Fruit fly (Drosophila melanogaster) whole organism, embryonic: ENCODE data around the gene CG15170.

Experiments
- Asciz ChIP-seq: fragments of 200-800 bp; sonication (Bioruptor generic); optimal IDR thresholded peaks from 2 replicates; lab custom pipeline; 2017; ENCODE audit warnings: missing biosample characterization, mild to moderate bottlenecking, missing genetic modification characterization, missing genetic modification reagents
- Awh ChIP-seq: fragments of 200-800 bp; sonication (Bioruptor generic); IDR thresholded peaks from 2 replicates; pipeline ENCODE4, ENCODE4 v1.3.6; 2022; ENCODE audit warnings: missing biosample characterization, missing genetic modification characterization
- BEAF-32 ChIP-seq: fragments of 200-800 bp; sonication (Bioruptor generic); optimal IDR thresholded peaks from 3 replicates; lab custom pipeline; 2017; ENCODE audit warnings: missing biosample characterization, missing genetic modification characterization, mild to moderate bottlenecking, moderate library complexity, missing genetic modification reagents
- CG11504 ChIP-seq: fragments of 200-800 bp; sonication (Bioruptor generic); optimal IDR thresholded peaks from 3 replicates; lab custom pipeline; 2019; ENCODE audit warnings: missing biosample characterization, mild to moderate bottlenecking, missing genetic modification characterization, moderate library complexity
- CG1233 ChIP-seq: fragments of 200-800 bp; sonication (Bioruptor generic); optimal IDR thresholded peaks from 4 replicates; lab custom pipeline; 2018; ENCODE audit warnings: missing biosample characterization, mild to moderate bottlenecking, missing genetic modification characterization
- CG12769 ChIP-seq: fragments of 200-800 bp; sonication (Bioruptor generic); optimal IDR thresholded peaks from 2 replicates; lab custom pipeline; 2019; ENCODE audit warnings: missing biosample characterization, mild to moderate bottlenecking, missing genetic modification characterization, moderate library complexity
- CG15011 ChIP-seq: fragments of 200-800 bp; sonication (Bioruptor generic); optimal IDR thresholded peaks from 3 replicates; lab custom pipeline; 2018; ENCODE audit warnings: missing biosample characterization, mild to moderate bottlenecking, missing genetic modification characterization
- CG15696 ChIP-seq: fragments of 200-800 bp; sonication (Bioruptor generic); optimal IDR thresholded peaks from 2 replicates; lab custom pipeline; 2019; ENCODE audit warnings: missing biosample characterization, mild to moderate bottlenecking, missing genetic modification characterization, moderate library complexity
- CG18011 ChIP-seq: fragments of 200-800 bp; sonication (Bioruptor generic); optimal IDR thresholded peaks from 2 replicates; lab custom pipeline; 2017; ENCODE audit warnings: missing biosample characterization, missing genetic modification characterization, mild to moderate bottlenecking, moderate library complexity, missing genotype
- CG18262 ChIP-seq: fragments of 200-800 bp; optimal IDR thresholded peaks from 3 replicates; lab custom pipeline; 2019; ENCODE audit warnings: missing biosample characterization, mild to moderate bottlenecking, missing genetic modification characterization, moderate library complexity
- CG18764 ChIP-seq: fragments of 200-800 bp; sonication (Bioruptor generic); optimal IDR thresholded peaks from 3 replicates; lab custom pipeline; 2016; ENCODE audit warnings: missing biosample characterization, missing genetic modification characterization
- CG2712 ChIP-seq: fragments of 200-800 bp; optimal IDR thresholded peaks from 3 replicates; lab custom pipeline; 2019; ENCODE audit warnings: missing biosample characterization, mild to moderate bottlenecking, missing genetic modification characterization, moderate library complexity
- CG31224 ChIP-seq: fragments of 200-800 bp; sonication (Bioruptor generic); IDR thresholded peaks from 2 replicates; pipeline ENCODE4 v1.3.6; 2022; ENCODE audit warnings: missing biosample characterization, missing genetic modification characterization
- CG33213 ChIP-seq: fragments of 200-800 bp; sonication (Bioruptor generic); optimal IDR thresholded peaks from 3 replicates; lab custom pipeline; 2016; ENCODE audit warnings: missing biosample characterization, missing genetic modification characterization
- CG3838 ChIP-seq: fragments of 200-800 bp; sonication (Bioruptor generic); optimal IDR thresholded peaks from 3 replicates; lab custom pipeline; 2016; ENCODE audit warnings: missing biosample characterization, missing genetic modification characterization
- CG6272 ChIP-seq: fragments of 200-800 bp; sonication (Bioruptor generic); IDR thresholded peaks from 2 replicates; pipeline ENCODE4 v1.3.6; 2022; ENCODE audit warnings: missing biosample characterization, missing genetic modification characterization
- CG6854 ChIP-seq: fragments of 200-800 bp; sonication (Bioruptor generic); optimal IDR thresholded peaks from 3 replicates; lab custom pipeline; 2017; ENCODE audit warnings: missing biosample characterization, mild to moderate bottlenecking, missing genetic modification characterization
- CG7372 ChIP-seq: fragments of 200-800 bp; sonication (Bioruptor generic); IDR thresholded peaks from 2 replicates; pipeline ENCODE4 v1.3.6; 2022; ENCODE audit warnings: missing biosample characterization, missing genetic modification characterization
- CG8281 ChIP-seq: fragments of 200-800 bp; sonication (Bioruptor generic); optimal IDR thresholded peaks from 2 replicates; lab custom pipeline; 2018; ENCODE audit warnings: missing biosample characterization, mild to moderate bottlenecking, missing genetic modification characterization, moderate library complexity
- CG8359 ChIP-seq: fragments of 200-800 bp; sonication (Bioruptor generic); optimal IDR thresholded peaks from 2 replicates; lab custom pipeline; 2017; ENCODE audit warnings: missing biosample characterization, mild to moderate bottlenecking, missing genetic modification characterization, borderline replicate concordance
- CG9609 ChIP-seq: fragments of 200-800 bp; sonication (Bioruptor generic); optimal IDR thresholded peaks from 3 replicates; lab custom pipeline; 2016; ENCODE audit warnings: missing biosample characterization, missing genetic modification characterization
- CG9817 ChIP-seq: fragments of 200-800 bp; sonication (Bioruptor generic); optimal IDR thresholded peaks from 2 replicates; lab custom pipeline; 2018; ENCODE audit warnings: missing biosample characterization, mild to moderate bottlenecking, missing genetic modification characterization, moderate library complexity
- E2f1 ChIP-seq: fragments of 200-800 bp; sonication (Bioruptor generic); IDR thresholded peaks from 2 replicates; pipeline ENCODE4 v1.3.6; 2022; ENCODE audit warnings: missing biosample characterization, missing genetic modification characterization
- Hr39 ChIP-seq: fragments of >200 bp; optimal IDR thresholded peaks from 2 replicates; lab custom pipeline; 2017
- Jarid2 ChIP-seq: fragments of 200-800 bp; sonication (Bioruptor generic); optimal IDR thresholded peaks from 3 replicates; lab custom pipeline; 2017; ENCODE audit warnings: mild to moderate bottlenecking, missing biosample characterization, missing genetic modification reagents, missing genetic modification characterization
- Stat92E ChIP-seq, 3 experiments: fragments of >200 bp in 2 of 3; fragments of 200-800 bp in 1 of 3; sonication (Bioruptor generic) in 1 of 3; optimal IDR thresholded peaks; 2 replicates each; lab custom pipeline; 2017 to 2019; ENCODE audit warnings: missing biosample characterization in 3 of 3, missing genetic modification characterization in 3 of 3, mild to moderate bottlenecking in 1 of 3, moderate library complexity in 1 of 3
- Taf1 ChIP-seq: fragments of 200-800 bp; sonication (Bioruptor generic); IDR thresholded peaks from 2 replicates; pipeline ENCODE4 v1.3.6; 2022; ENCODE audit warnings: missing biosample characterization, missing genetic modification characterization
- Vsx1 ChIP-seq: fragments of 200-800 bp; sonication (Bioruptor generic); optimal IDR thresholded peaks from 2 replicates; lab custom pipeline; 2017; ENCODE audit warnings: missing biosample characterization, mild to moderate bottlenecking, missing genetic modification characterization, missing genetic modification reagents
- Xbp1 ChIP-seq: fragments of 200-800 bp; sonication (Bioruptor generic); optimal IDR thresholded peaks from 3 replicates; lab custom pipeline; 2016; ENCODE audit warnings: missing biosample characterization, mild to moderate bottlenecking, missing genetic modification characterization
- Xrp1 ChIP-seq: fragments of 200-800 bp; sonication (Bioruptor generic); IDR thresholded peaks from 2 replicates; pipeline ENCODE4 v1.3.6; 2022; ENCODE audit warnings: missing biosample characterization, missing genetic modification characterization
- fd102C ChIP-seq: fragments of 200-800 bp; sonication (Bioruptor generic); optimal IDR thresholded peaks from 2 replicates; lab custom pipeline; 2018; ENCODE audit warnings: missing biosample characterization, mild to moderate bottlenecking, missing genetic modification characterization, moderate library complexity
- gsb ChIP-seq: fragments of 200-800 bp; sonication (Bioruptor generic); IDR thresholded peaks from 2 replicates; pipeline ENCODE4 v1.3.6; 2022; ENCODE audit warnings: missing biosample characterization, missing genetic modification characterization
- ham ChIP-seq: fragments of 200-800 bp; sonication (Bioruptor generic); IDR thresholded peaks from 2 replicates; pipeline ENCODE4 v1.3.6; 2022; ENCODE audit warnings: missing biosample characterization, missing genetic modification characterization
- hth ChIP-seq: fragments of >200 bp; optimal IDR thresholded peaks from 2 replicates; lab custom pipeline; 2017; ENCODE audit warnings: inconsistent platforms
- jumu ChIP-seq: fragments of 200-800 bp; sonication (Bioruptor generic); optimal IDR thresholded peaks from 3 replicates; lab custom pipeline; 2016; ENCODE audit warnings: missing biosample characterization, missing genetic modification characterization
- lbe ChIP-seq: fragments of 200-800 bp; sonication (Bioruptor generic); optimal IDR thresholded peaks from 2 replicates; lab custom pipeline; 2016; ENCODE audit warnings: missing biosample characterization, mild to moderate bottlenecking, missing genetic modification characterization
- lmd ChIP-seq: fragments of 200-800 bp; sonication (Bioruptor generic); IDR thresholded peaks from 2 replicates; pipeline ENCODE4 v1.3.6; 2022; ENCODE audit warnings: missing biosample characterization, missing genetic modification characterization
- lola ChIP-seq, 3 experiments: fragments of >200 bp in 2 of 3; fragments of 200-800 bp in 1 of 3; sonication (Bioruptor generic) in 1 of 3; optimal IDR thresholded peaks; 2 replicates each; lab custom pipeline; 2017 to 2019; ENCODE audit warnings: missing biosample characterization in 3 of 3, missing genetic modification characterization in 3 of 3, mild to moderate bottlenecking in 1 of 3, moderate library complexity in 1 of 3
- mirr ChIP-seq: fragments of 200-800 bp; sonication (Bioruptor generic); optimal IDR thresholded peaks from 3 replicates; lab custom pipeline; 2018; ENCODE audit warnings: missing biosample characterization, mild to moderate bottlenecking, missing genetic modification characterization
- nau ChIP-seq: fragments of 200-800 bp; sonication (Bioruptor generic); optimal IDR thresholded peaks from 3 replicates; lab custom pipeline; 2017; ENCODE audit warnings: missing biosample characterization, mild to moderate bottlenecking, missing genetic modification characterization, missing genetic modification reagents
- oc ChIP-seq: fragments of 200-800 bp; sonication (Bioruptor generic); optimal IDR thresholded peaks from 2 replicates; lab custom pipeline; 2018; ENCODE audit warnings: missing biosample characterization, mild to moderate bottlenecking, missing genetic modification characterization, moderate library complexity
- otp ChIP-seq: fragments of 200-800 bp; sonication (Bioruptor generic); IDR thresholded peaks from 3 replicates; pipeline ENCODE4, ENCODE4 v1.3.6; 2022; ENCODE audit warnings: missing biosample characterization, missing genetic modification characterization
- pb ChIP-seq: fragments of 200-800 bp; sonication (Bioruptor generic); optimal IDR thresholded peaks from 3 replicates; lab custom pipeline; 2016; ENCODE audit warnings: missing biosample characterization, missing genetic modification characterization
- pita ChIP-seq: fragments of 200-800 bp; sonication (Bioruptor generic); optimal IDR thresholded peaks from 2 replicates; lab custom pipeline; 2017; ENCODE audit warnings: missing biosample characterization, mild to moderate bottlenecking, missing genetic modification characterization
- psq ChIP-seq: fragments of 200-800 bp; sonication (Bioruptor generic); optimal IDR thresholded peaks from 2 replicates; lab custom pipeline; 2017; ENCODE audit warnings: missing biosample characterization, missing genetic modification characterization
- ranshi ChIP-seq: fragments of 200-800 bp; sonication (Bioruptor generic); IDR thresholded peaks from 2 replicates; pipeline ENCODE4 v1.3.6; 2022; ENCODE audit warnings: missing biosample characterization, missing genetic modification characterization
- repo ChIP-seq: fragments of 200-800 bp; sonication (Bioruptor generic); optimal IDR thresholded peaks from 2 replicates; lab custom pipeline; 2016; ENCODE audit warnings: missing biosample characterization, missing genetic modification characterization
- salm ChIP-seq: fragments of 200-800 bp; sonication (Bioruptor generic); optimal IDR thresholded peaks from 2 replicates; lab custom pipeline; 2018; ENCODE audit warnings: missing biosample characterization, mild to moderate bottlenecking, missing genetic modification characterization
- sens ChIP-seq: fragments of 200-800 bp; sonication (Bioruptor generic); peaks from one replicate; lab custom pipeline; 2016; ENCODE audit warnings: missing biosample characterization, missing genetic modification characterization
- sna ChIP-seq: fragments of 200-800 bp; sonication (Bioruptor generic); IDR thresholded peaks from 2 replicates; pipeline ENCODE4 v1.3.6; 2022; ENCODE audit warnings: missing biosample characterization, missing genetic modification characterization; ENCODE audit not compliant: partially characterized antibody
- toy ChIP-seq: fragments of 200-800 bp; sonication (Bioruptor generic); IDR thresholded peaks from 2 replicates; pipeline ENCODE4 v1.3.6; 2022; ENCODE audit warnings: missing biosample characterization, missing genetic modification characterization
- vfl ChIP-seq: fragments of 200-800 bp; sonication (Bioruptor generic); optimal IDR thresholded peaks from 2 replicates; lab custom pipeline; 2016; ENCODE audit warnings: missing biosample characterization, missing genetic modification characterization

The CG15170 gene

DNA sequence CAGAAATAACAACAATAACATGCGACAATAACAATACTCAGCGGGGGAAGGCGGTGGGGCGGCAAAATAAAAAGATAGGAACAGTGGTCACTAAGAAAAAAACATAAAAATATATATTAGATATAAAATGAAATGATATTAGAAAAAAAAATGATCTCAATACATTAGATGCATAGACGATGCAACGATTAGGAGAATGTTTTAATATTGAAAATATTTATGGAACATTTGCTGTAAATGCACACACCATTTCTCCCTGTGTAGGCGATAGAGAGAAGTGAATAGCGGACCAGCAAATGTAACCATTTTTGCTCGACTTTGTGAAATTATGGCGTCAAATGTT, 23.8 kb downstream of the CG15170 start (continued):
- TF ChIP-seq CG11504 (tag; lab: Kevin White, UChicago) (peak; percentile 81), CG33213 (peak; percentile 42), CG6854 (peak; percentile 65), CG18262 (tag; lab: Kevin White, UChicago) (peak; percentile 71), sens (peak; percentile 85), Xbp1 (GFP tag; lab: Kevin White, UChicago) (peak; percentile 73), hth (lab: Kevin White, UChicago) (no peak), pb (no peak), CG31224 (GFP tag; lab: Robert Waterston, UW) (peak; percentile 92), nau (GFP tag; lab: Kevin White, UChicago) (no peak), Taf1 (GFP tag; lab: Robert Waterston, UW) (peak; percentile 95), CG8359 (GFP tag; lab: Kevin White, UChicago) (peak; percentile 22), jumu (GFP tag; lab: Kevin White, UChicago) (no peak), Hr39 (lab: Kevin White, UChicago) (no peak), psq (GFP tag; lab: Kevin White, UChicago) (peak; percentile 11), CG2712 (tag; lab: Kevin White, UChicago) (peak; percentile 80), ham (GFP tag; lab: Robert Waterston, UW) (peak; percentile 90), CG18011 (GFP tag; lab: Kevin White, UChicago) (peak; percentile 31), otp (GFP tag; lab: Robert Waterston, UW) (peak; percentile 88), sna (GFP tag; lab: Robert Waterston, UW) (no peak), repo (no peak), Jarid2 (GFP tag; lab: Kevin White, UChicago) (peak; percentile 32), CG1233 (GFP tag; lab: Kevin White, UChicago) (peak; percentile 75), CG18764 (GFP tag; lab: Kevin White, UChicago) (peak; percentile 70), CG9609 (GFP tag; lab: Kevin White, UChicago) (peak; percentile 15), CG12769 (tag; lab: Kevin White, UChicago) (no peak), CG3838 (GFP tag; lab: Kevin White, UChicago) (peak; percentile 49), salm (tag; lab: Kevin White, UChicago) (peak; percentile 15), ranshi (GFP tag; lab: Robert Waterston, UW) (peak; percentile 84), CG9817 (tag; lab: Kevin White, UChicago) (peak; percentile 80), CG7372 (GFP tag; lab: Robert Waterston, UW) (peak; percentile 91), vfl (peak; percentile 19), mirr (GFP tag; lab: Kevin White, UChicago) (no peak), toy (GFP tag; lab: Robert Waterston, UW) (peak; percentile 86), gsb (GFP tag; lab: Robert Waterston, UW) (peak; percentile 91), lbe (GFP tag; lab: Kevin White, UChicago) (no peak), E2f1 (GFP tag; lab: Robert Waterston, UW) (peak; percentile 88), CG8281 (tag; lab: Kevin White, UChicago) (peak; percentile 57), lmd (GFP tag; lab: Robert Waterston, UW) (peak; percentile 94), Awh (GFP tag; lab: Robert Waterston, UW) (peak; percentile 71), Stat92E (GFP tag; optimal IDR thresholded peaks at IDR 0.05; lab: Kevin White, UChicago) (no peak), Asciz (GFP tag; lab: Kevin White, UChicago) (peak; percentile 13), oc (tag; lab: Kevin White, UChicago) (peak; percentile 16), CG15696 (tag; lab: Kevin White, UChicago) (peak; percentile 66), CG6272 (GFP tag; lab: Robert Waterston, UW) (peak; percentile 78), Xrp1 (GFP tag; lab: Robert Waterston, UW) (peak; percentile 86), fd102C (GFP tag; lab: Kevin White, UChicago) (no peak), Vsx1 (GFP tag; lab: Kevin White, UChicago) (peak; percentile 37), lola (GFP tag; optimal IDR thresholded peaks at IDR 0.05; lab: Kevin White, UChicago) (peak in 1 of 3 experiments; percentile 6), pita (GFP tag; lab: Kevin White, UChicago) (no peak), BEAF-32 (GFP tag; lab: Kevin White, UChicago) (no peak), CG15011 (GFP tag; lab: Kevin White, UChicago) (peak; percentile 27)
